Fruit fly (Drosophila melanogaster) whole organism: ENCODE data around the gene CG9330.

Experiments used
- CG8478 ChIP-seq: fragments of >200 bp; optimal IDR thresholded peaks from 2 replicates; lab custom pipeline; 2018; ENCODE audit warnings: inconsistent platforms
- Dll ChIP-seq: fragments of >200 bp; optimal IDR thresholded peaks from 2 replicates; lab custom pipeline; 2017
- EcR ChIP-seq, 2 experiments: fragments of >200 bp; optimal IDR thresholded peaks; 2 replicates each; lab custom pipeline; 2017; ENCODE audit warnings: missing biosample characterization in 2 of 2, missing genetic modification characterization in 2 of 2, missing genetic modification reagents in 2 of 2
- pan ChIP-seq: fragments of >200 bp; optimal IDR thresholded peaks from 2 replicates; lab custom pipeline; 2017
- psq ChIP-seq: fragments of >200 bp; optimal IDR thresholded peaks from 2 replicates; lab custom pipeline; 2017
- usp ChIP-seq: fragments of >200 bp; optimal IDR thresholded peaks from 2 replicates; lab custom pipeline; 2017; ENCODE audit warnings: missing biosample characterization, missing genetic modification characterization, mixed read lengths

DNA sequence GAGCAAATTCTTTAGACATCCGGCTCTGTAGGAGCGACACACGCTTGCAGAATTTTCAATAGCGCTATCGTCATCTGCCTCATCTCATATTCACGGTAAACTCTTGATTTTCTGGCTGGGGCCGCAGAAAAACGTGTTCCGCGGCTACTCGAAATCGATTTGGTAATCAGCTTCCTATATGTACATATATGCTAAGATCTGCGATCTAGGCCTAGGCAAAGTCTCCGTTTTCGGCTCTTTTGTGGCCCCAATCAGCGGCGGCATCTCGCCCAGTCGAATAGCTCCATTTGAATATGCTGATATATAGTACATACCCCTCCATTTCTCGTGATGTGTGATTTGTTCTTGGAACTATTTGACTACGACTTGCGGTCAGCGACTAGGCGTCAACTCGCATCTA lies 23.0 kb upstream of the CG9330 start:
- TF ChIP-seq Dll (no peak), usp (GFP tag; lab: Kevin White, UChicago) (no peak), psq (lab: Kevin White, UChicago) (no peak), pan (lab: Kevin White, UChicago) (no peak), CG8478 (lab: Kevin White, UChicago) (no peak), EcR (GFP tag; optimal IDR thresholded peaks at IDR 0.05; lab: Kevin White, UChicago) (no peak)
